Fruit fly (Drosophila melanogaster) whole organism, wandering third instar larva: ENCODE data around the gene CG44038.

ENCODE experiments used
- Abd-B ChIP-seq: fragments of >200 bp; optimal IDR thresholded peaks from 2 replicates; lab custom pipeline; 2017; ENCODE audit warnings: missing biosample characterization, missing genetic modification characterization
- CG32264 ChIP-seq: fragments of 200-800 bp; sonication (Bioruptor generic); optimal IDR thresholded peaks from 2 replicates; lab custom pipeline; 2016; ENCODE audit warnings: missing biosample characterization, missing genetic modification characterization
- CG9705 ChIP-seq: fragments of 200-800 bp; sonication (Bioruptor generic); optimal IDR thresholded peaks from 2 replicates; lab custom pipeline; 2018; ENCODE audit warnings: missing biosample characterization, mild to moderate bottlenecking, missing genetic modification characterization
- CrebA ChIP-seq: fragments of 200-800 bp; sonication (Bioruptor generic); optimal IDR thresholded peaks from 2 replicates; lab custom pipeline; 2016; ENCODE audit warnings: missing biosample characterization, mild to moderate bottlenecking, missing genetic modification characterization, borderline replicate concordance
- Dfd ChIP-seq: fragments of >200 bp; optimal IDR thresholded peaks from 2 replicates; lab custom pipeline; 2017; ENCODE audit warnings: missing biosample characterization, missing genetic modification characterization
- Dif ChIP-seq: fragments of 200-275, 200-300 bp; sonication (Bioruptor generic); optimal IDR thresholded peaks from 2 replicates; lab custom pipeline; 2018; ENCODE audit warnings: missing biosample characterization, missing genetic modification characterization; ENCODE audit not compliant: partially characterized antibody
- GATAd ChIP-seq: sonication (Bioruptor generic); optimal IDR thresholded peaks from 2 replicates; lab custom pipeline; 2016; ENCODE audit warnings: missing biosample characterization, missing genetic modification characterization
- HLH106 ChIP-seq: fragments of 200-800 bp; optimal IDR thresholded peaks from 3 replicates; lab custom pipeline; 2019; ENCODE audit warnings: missing biosample characterization, mild to moderate bottlenecking, missing genetic modification characterization, moderate library complexity
- Hnf4 ChIP-seq: fragments of 200-800 bp; sonication (Bioruptor generic); optimal IDR thresholded peaks from 2 replicates; lab custom pipeline; 2016; ENCODE audit warnings: missing biosample characterization, mild to moderate bottlenecking, missing genetic modification characterization
- Hr78 ChIP-seq: fragments of >200 bp; optimal IDR thresholded peaks from 2 replicates; lab custom pipeline; 2017; ENCODE audit warnings: missing biosample characterization, missing genetic modification characterization
- Hr83 ChIP-seq: fragments of 200-300 bp; sonication (Bioruptor generic); optimal IDR thresholded peaks from 2 replicates; lab custom pipeline; 2016; ENCODE audit warnings: missing biosample characterization, mild to moderate bottlenecking, missing genetic modification characterization, moderate library complexity; ENCODE audit not compliant: poor library complexity, severe bottlenecking
- Mio ChIP-seq: sonication (Bioruptor generic); optimal IDR thresholded peaks from 2 replicates; lab custom pipeline; 2016; ENCODE audit warnings: missing biosample characterization, missing genetic modification characterization
- N ChIP-seq: fragments of >200 bp; optimal IDR thresholded peaks from 2 replicates; lab custom pipeline; 2018; ENCODE audit warnings: missing biosample characterization, missing external identifiers, missing genetic modification characterization
- OdsH ChIP-seq: fragments of 200-800 bp; sonication (Bioruptor generic); optimal IDR thresholded peaks from 2 replicates; lab custom pipeline; 2016; ENCODE audit warnings: missing biosample characterization, mild to moderate bottlenecking, missing genetic modification characterization
- Rel ChIP-seq, 2 experiments: fragments of 200-800 bp; sonication (Bioruptor generic) in 1 of 2; optimal IDR thresholded peaks; 2 replicates in 1 of 2; 3 replicates in 1 of 2; lab custom pipeline; 2016 to 2019; ENCODE audit warnings: mild to moderate bottlenecking in 2 of 2, missing biosample characterization in 2 of 2, missing genetic modification characterization in 2 of 2, moderate library complexity in 1 of 2
- Sp1 ChIP-seq: fragments of 200-800 bp; sonication (Bioruptor generic); optimal IDR thresholded peaks from 3 replicates; lab custom pipeline; 2019; ENCODE audit warnings: missing biosample characterization, mild to moderate bottlenecking, missing genetic modification characterization, moderate library complexity
- Vsx2 ChIP-seq: fragments of 200-300, 225-300 bp; sonication (Bioruptor generic); optimal IDR thresholded peaks from 2 replicates; lab custom pipeline; 2018; ENCODE audit warnings: missing biosample characterization, missing genetic modification characterization; ENCODE audit not compliant: partially characterized antibody
- br ChIP-seq: fragments of 200-800 bp; sonication (Bioruptor generic); optimal IDR thresholded peaks from 2 replicates; lab custom pipeline; 2016; ENCODE audit warnings: missing biosample characterization, missing genetic modification characterization
- brk ChIP-seq: fragments of 200-800 bp; sonication (Bioruptor generic); optimal IDR thresholded peaks from 2 replicates; lab custom pipeline; 2016; ENCODE audit warnings: missing biosample characterization, mild to moderate bottlenecking, missing genetic modification characterization
- dmrt93B ChIP-seq: fragments of 200-800 bp; sonication (Bioruptor generic); optimal IDR thresholded peaks from 2 replicates; lab custom pipeline; 2018; ENCODE audit warnings: missing biosample characterization, mild to moderate bottlenecking, missing genetic modification characterization
- dsf ChIP-seq: sonication (Bioruptor generic); optimal IDR thresholded peaks from 2 replicates; lab custom pipeline; 2016; ENCODE audit warnings: missing biosample characterization, missing genetic modification characterization, borderline replicate concordance
- ey ChIP-seq: fragments of 200-800 bp; sonication (Bioruptor generic); optimal IDR thresholded peaks from 2 replicates; lab custom pipeline; 2016; ENCODE audit warnings: missing biosample characterization, missing genetic modification characterization
- foxo ChIP-seq, 2 experiments: fragments of 200-800 bp; sonication (Bioruptor generic); optimal IDR thresholded peaks; 2 replicates in 1 of 2; 3 replicates in 1 of 2; lab custom pipeline; 2016 to 2017; ENCODE audit warnings: missing biosample characterization in 2 of 2, missing genetic modification characterization in 2 of 2
- fru ChIP-seq: fragments of 200-800 bp; sonication (Bioruptor generic); optimal IDR thresholded peaks from 3 replicates; lab custom pipeline; 2016; ENCODE audit warnings: missing biosample characterization, mild to moderate bottlenecking, missing genetic modification characterization
- h ChIP-seq: fragments of 200-800 bp; sonication (Bioruptor generic); optimal IDR thresholded peaks from 3 replicates; lab custom pipeline; 2016; ENCODE audit warnings: missing biosample characterization, mild to moderate bottlenecking, missing genetic modification characterization
- lola ChIP-seq: fragments of >200 bp; optimal IDR thresholded peaks from 2 replicates; lab custom pipeline; 2017; ENCODE audit warnings: missing biosample characterization, missing genetic modification characterization
- pan ChIP-seq: fragments of >200 bp; optimal IDR thresholded peaks from 2 replicates; lab custom pipeline; 2017
- psq ChIP-seq: fragments of 200-800 bp; sonication (Bioruptor generic); optimal IDR thresholded peaks from 3 replicates; lab custom pipeline; 2017; ENCODE audit warnings: missing biosample characterization, mild to moderate bottlenecking, missing genetic modification characterization, moderate library complexity
- rgr ChIP-seq: fragments of 200-800 bp; sonication (Bioruptor generic); optimal IDR thresholded peaks from 3 replicates; lab custom pipeline; 2016; ENCODE audit warnings: missing biosample characterization, mild to moderate bottlenecking, missing genetic modification characterization
- sage ChIP-seq: fragments of 200-800 bp; sonication (Bioruptor generic); optimal IDR thresholded peaks from 2 replicates; lab custom pipeline; 2016; ENCODE audit warnings: missing biosample characterization, mild to moderate bottlenecking, missing genetic modification characterization
- sv ChIP-seq: fragments of 200-800 bp; sonication (Bioruptor generic); optimal IDR thresholded peaks from 3 replicates; lab custom pipeline; 2016; ENCODE audit warnings: missing biosample characterization, missing genetic modification characterization
- tai ChIP-seq: sonication (Bioruptor generic); optimal IDR thresholded peaks from 2 replicates; lab custom pipeline; 2016; ENCODE audit warnings: missing biosample characterization, missing genetic modification characterization
- usp ChIP-seq: fragments of >200 bp; optimal IDR thresholded peaks from 2 replicates; lab custom pipeline; 2017; ENCODE audit warnings: missing biosample characterization, missing genetic modification characterization
- woc ChIP-seq: sonication (Bioruptor generic); optimal IDR thresholded peaks from 2 replicates; lab custom pipeline; 2016; ENCODE audit warnings: missing biosample characterization, mild to moderate bottlenecking, missing genetic modification characterization

The CG44038 gene

dm6 chr3R:12260669-12261068 is at the start of gene CG44038:
CG44038 (plus strand) TSS chr3R:12260969.
- no peak for TF ChIP-seq brk
- no peak for TF ChIP-seq Hr83 (GFP tag; lab: Kevin White, UChicago)
- no peak for TF ChIP-seq Sp1
- TF ChIP-seq dsf (GFP tag; lab: Kevin White, UChicago): no peak
- TF ChIP-seq woc: no peak
- no peak for TF ChIP-seq Mio (GFP tag; lab: Kevin White, UChicago)
- TF ChIP-seq foxo (GFP tag; optimal IDR thresholded peaks at IDR 0.05; lab: Kevin White, UChicago): no peak
- TF ChIP-seq N (GFP tag; lab: Kevin White, UChicago): no peak
- TF ChIP-seq pan (lab: Kevin White, UChicago): no peak
- TF ChIP-seq Dif: no peak
- TF ChIP-seq, all 38 proteins: peak for 0

dm6 chr3R:12211552-12211951 is 49.2 kb upstream of the CG44038 start:
- no peak for TF ChIP-seq Vsx2 (GFP tag; lab: Kevin White, UChicago)
- TF ChIP-seq psq (GFP tag; lab: Kevin White, UChicago): no peak
- no peak for TF ChIP-seq Rel (GFP tag; optimal IDR thresholded peaks at IDR 0.05; lab: Kevin White, UChicago)
- no peak for TF ChIP-seq Rel (tag; optimal IDR thresholded peaks at IDR 0.05; lab: Kevin White, UChicago)
- no peak for TF ChIP-seq br (GFP tag; lab: Kevin White, UChicago)
- TF ChIP-seq rgr (GFP tag; lab: Kevin White, UChicago): no peak
- TF ChIP-seq woc: no peak
- no peak for TF ChIP-seq sage (GFP tag; lab: Kevin White, UChicago)
- no peak for TF ChIP-seq ey (GFP tag; lab: Kevin White, UChicago)
- no peak for TF ChIP-seq dsf (GFP tag; lab: Kevin White, UChicago)
- TF ChIP-seq dmrt93B (GFP tag; lab: Kevin White, UChicago): no peak
- TF ChIP-seq OdsH (GFP tag; lab: Kevin White, UChicago): no peak
- TF ChIP-seq CrebA: no peak
- TF ChIP-seq sv: no peak
- TF ChIP-seq lola (GFP tag; lab: Kevin White, UChicago): no peak
- TF ChIP-seq Abd-B (GFP tag; lab: Kevin White, UChicago): no peak
- no peak for TF ChIP-seq Hr78 (GFP tag; lab: Kevin White, UChicago)
- TF ChIP-seq Sp1: no peak
- TF ChIP-seq fru (GFP tag; lab: Kevin White, UChicago): no peak

- TF ChIP-seq dsf (GFP tag; lab: Kevin White, UChicago): no peak
- TF ChIP-seq brk: no peak
- no peak for TF ChIP-seq rgr (GFP tag; lab: Kevin White, UChicago)
- TF ChIP-seq foxo (GFP tag; optimal IDR thresholded peaks at IDR 0.05; lab: Kevin White, UChicago): no peak
- no peak for TF ChIP-seq fru (GFP tag; lab: Kevin White, UChicago)
- no peak for TF ChIP-seq Sp1
- TF ChIP-seq ey (GFP tag; lab: Kevin White, UChicago): no peak
- no peak for TF ChIP-seq OdsH (GFP tag; lab: Kevin White, UChicago)
- TF ChIP-seq woc: no peak
- no peak for TF ChIP-seq Rel (GFP tag; optimal IDR thresholded peaks at IDR 0.05; lab: Kevin White, UChicago)
- no peak for TF ChIP-seq Rel (tag; optimal IDR thresholded peaks at IDR 0.05; lab: Kevin White, UChicago)
- no peak for TF ChIP-seq dmrt93B (GFP tag; lab: Kevin White, UChicago)
These were observed 46.6 kb upstream of the CG44038 start, which contains the start of gene CG14742 for dm6 chr3R:12214201-12214600. CG14742 (plus strand) TSS chr3R:12214501.

dm6 chr3R:12219497-12219896 is 41.3 kb upstream of the CG44038 start, which contains the start of gene Cog1:
Cog1 (minus strand) TSS chr3R:12219686.
- TF ChIP-seq foxo (GFP tag; optimal IDR thresholded peaks at IDR 0.05; lab: Kevin White, UChicago) (peak in 1 of 2 experiments; percentile 14), tai (GFP tag; lab: Kevin White, UChicago) (no peak), Rel (GFP tag; optimal IDR thresholded peaks at IDR 0.05; lab: Kevin White, UChicago) (no peak), Rel (tag; optimal IDR thresholded peaks at IDR 0.05; lab: Kevin White, UChicago) (peak; percentile 94), CrebA (peak; percentile 27)

dm6 chr3R:12221366-12221916 is 39.3 kb upstream of the CG44038 start, which contains the start of gene CG4860:
CG4860 (minus strand) TSS chr3R:12221464.
- TF ChIP-seq HLH106 (tag; lab: Kevin White, UChicago) (peak; percentile 88), usp (no peak), Hr78 (GFP tag; lab: Kevin White, UChicago) (no peak), Dfd (GFP tag; lab: Kevin White, UChicago) (no peak), woc (peak; percentile 73), dmrt93B (GFP tag; lab: Kevin White, UChicago) (peak; percentile 58), Hr83 (GFP tag; lab: Kevin White, UChicago) (peak; percentile 86), brk (peak; percentile 80), fru (GFP tag; lab: Kevin White, UChicago) (peak; percentile 91), dsf (GFP tag; lab: Kevin White, UChicago) (peak; percentile 73), CrebA (peak; percentile 77), Vsx2 (GFP tag; lab: Kevin White, UChicago) (no peak), sage (GFP tag; lab: Kevin White, UChicago) (peak; percentile 76), foxo (GFP tag; optimal IDR thresholded peaks at IDR 0.05; lab: Kevin White, UChicago) (peak; percentile 42 to 96), CG9705 (GFP tag; lab: Kevin White, UChicago) (peak; percentile 70), tai (GFP tag; lab: Kevin White, UChicago) (no peak), sv (peak; percentile 85), pan (lab: Kevin White, UChicago) (no peak), ey (GFP tag; lab: Kevin White, UChicago) (peak; percentile 89), N (GFP tag; lab: Kevin White, UChicago) (no peak), h (GFP tag; lab: Kevin White, UChicago) (peak; percentile 93), psq (GFP tag; lab: Kevin White, UChicago) (peak; percentile 75), CG32264 (peak; percentile 79), br (GFP tag; lab: Kevin White, UChicago) (peak; percentile 91), GATAd (peak; percentile 64), Hnf4 (GFP tag; lab: Kevin White, UChicago) (no peak), Mio (GFP tag; lab: Kevin White, UChicago) (peak; percentile 18), Rel (GFP tag; optimal IDR thresholded peaks at IDR 0.05; lab: Kevin White, UChicago) (peak; percentile 35), Rel (tag; optimal IDR thresholded peaks at IDR 0.05; lab: Kevin White, UChicago) (peak; percentile 98), lola (GFP tag; lab: Kevin White, UChicago) (no peak), Dif (no peak)
